Worm (Caenorhabditis elegans) whole organism, L1 larva: ENCODE measurements around the gene Y55F3BR.1.

Source experiments
- ama-1 ChIP-seq: fragments of 150-350 bp; optimal IDR thresholded peaks from 2 replicates; lab custom pipeline; 2014
- blmp-1 ChIP-seq: fragments of 150-350 bp; optimal IDR thresholded peaks from 2 replicates; lab custom pipeline; 2014; ENCODE audit warnings: missing biosample characterization, missing genetic modification characterization
- ceh-8 ChIP-seq: fragments of 200-800 bp; sonication (Bioruptor generic); optimal IDR thresholded peaks from 2 replicates; lab custom pipeline; 2018; ENCODE audit warnings: mild to moderate bottlenecking, missing genetic modification characterization, moderate library complexity, missing compliant biosample characterization
- fos-1 ChIP-seq: fragments of 150-350 bp; optimal IDR thresholded peaks from 2 replicates; lab custom pipeline; 2014; ENCODE audit warnings: missing biosample characterization, missing genetic modification characterization
- lsy-2 ChIP-seq, 2 experiments: fragments of 150-350 bp; optimal IDR thresholded peaks; 2 replicates each; lab custom pipeline; 2014; ENCODE audit warnings: missing biosample characterization in 2 of 2, missing genetic modification characterization in 2 of 2
- nhr-76 ChIP-seq: sonication (generic microtip); optimal IDR thresholded peaks from 2 replicates; lab custom pipeline; 2017; ENCODE audit warnings: missing biosample characterization, missing genetic modification characterization
- nhr-77 ChIP-seq: fragments of 150-350 bp; optimal IDR thresholded peaks from 2 replicates; lab custom pipeline; 2014; ENCODE audit warnings: missing biosample characterization, missing genetic modification characterization
- unc-130 ChIP-seq: fragments of 150-350 bp; optimal IDR thresholded peaks from 2 replicates; lab custom pipeline; 2017; ENCODE audit warnings: missing biosample characterization, missing genetic modification characterization, inconsistent platforms

DNA sequence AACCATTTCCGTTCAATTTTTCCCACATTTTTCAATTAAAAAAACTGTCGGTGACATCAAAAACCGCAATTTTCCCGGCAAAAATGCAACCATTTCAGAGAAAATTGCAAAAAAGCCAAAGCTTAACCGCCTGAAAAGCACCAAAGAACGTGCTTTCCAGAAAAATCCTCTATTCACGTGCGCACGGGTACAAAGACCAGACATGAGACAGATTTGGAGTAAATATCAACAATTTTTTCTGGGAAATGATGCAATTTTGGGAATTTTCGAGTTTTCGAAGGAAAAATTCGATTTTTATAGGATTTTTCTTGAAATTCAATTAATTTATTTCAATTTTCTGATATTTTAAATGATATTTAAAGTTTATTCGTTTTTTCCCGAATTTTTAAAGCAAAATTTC is 45.5 kb upstream of the Y55F3BR.1 start:
- TF ChIP-seq blmp-1 (tag; lab: Kevin White, UChicago) (no peak), nhr-76 (tag; lab: Kevin White, UChicago) (no peak), ama-1 (lab: Kevin White, UChicago) (no peak), nhr-77 (tag; lab: Kevin White, UChicago) (no peak), unc-130 (tag; lab: Kevin White, UChicago) (no peak), lsy-2 (tag; optimal IDR thresholded peaks at IDR 0.05; lab: Kevin White, UChicago) (no peak), fos-1 (tag; lab: Kevin White, UChicago) (no peak), ceh-8 (GFP tag; lab: Kevin White, UChicago) (no peak)
